Worm (Caenorhabditis elegans) whole organism, midembryonic: ENCODE data around the gene col-3.

Experiments
- flt-1 ChIP-seq: fragments of 200-800 bp; sonication (Bioruptor generic); IDR thresholded peaks from 2 replicates; pipeline ENCODE4 v1.3.6; 2022; ENCODE audit warnings: missing genetic modification characterization, missing compliant biosample characterization
- med-1 ChIP-seq: sonication (generic microtip); optimal IDR thresholded peaks from 2 replicates; lab custom pipeline; 2017; ENCODE audit warnings: missing genetic modification characterization, mild to moderate bottlenecking, missing compliant biosample characterization, antibody characterized with exemption, missing genetic modification reagents; ENCODE audit not compliant: insufficient read depth
- ref-1 ChIP-seq: fragments of 200-800 bp; sonication (Bioruptor generic); conservative IDR thresholded peaks from 2 replicates; pipeline ENCODE4 v1.3.6; 2022; ENCODE audit warnings: missing genetic modification reagents, missing genetic modification characterization, missing compliant biosample characterization
- ztf-29 ChIP-seq: fragments of 200-800 bp; sonication (Bioruptor generic); IDR thresholded peaks from 2 replicates; pipeline ENCODE4 v1.3.6; 2022; ENCODE audit warnings: missing genetic modification reagents, missing genetic modification characterization, missing compliant biosample characterization

- TF ChIP-seq ref-1, result no peak
- no peak for TF ChIP-seq flt-1
- no peak for TF ChIP-seq med-1
- no peak for TF ChIP-seq ztf-29 (GFP tag; lab: Robert Waterston, UW)
These were observed 5.1 kb upstream of the col-3 start for ce11 chrIV:8819471-8819870.
